Worm (Caenorhabditis elegans): ENCODE results near the gene plpr-1.

plpr-1 gene

ce11 chrII:11205783-11206182, 16.3 kb upstream of the plpr-1 start:
- TF ChIP-seq ceh-30 (tag; optimal IDR thresholded peaks at IDR 0.05) (no peak), ref-2 (tag; optimal IDR thresholded peaks at IDR 0.05) (no peak), pros-1 (tag; optimal IDR thresholded peaks at IDR 0.05) (no peak), ceh-9 (tag; optimal IDR thresholded peaks at IDR 0.05) (no peak), npax-4 (tag; optimal IDR thresholded peaks at IDR 0.05) (no peak), ahr-1 (tag; optimal IDR thresholded peaks at IDR 0.05) (no peak), ceh-48 (tag; optimal IDR thresholded peaks at IDR 0.05) (no peak), fax-1 (tag; optimal IDR thresholded peaks at IDR 0.05) (no peak), gmeb-2 (tag; optimal IDR thresholded peaks at IDR 0.05) (no peak), fkh-6 (tag; optimal IDR thresholded peaks at IDR 0.05) (no peak), hlh-13 (GFP tag; optimal IDR thresholded peaks at IDR 0.05) (no peak), ceh-19 (GFP tag; optimal IDR thresholded peaks at IDR 0.05) (no peak), rnt-1 (tag; optimal IDR thresholded peaks at IDR 0.05) (no peak), hlh-15 (tag; optimal IDR thresholded peaks at IDR 0.05) (no peak), hlh-6 (tag; optimal IDR thresholded peaks at IDR 0.05) (no peak), dve-1 (tag; optimal IDR thresholded peaks at IDR 0.05) (no peak)

- TF ChIP-seq nfya-1 (tag; optimal IDR thresholded peaks at IDR 0.05) (peak; percentile 50), sdc-2 (tag; optimal IDR thresholded peaks at IDR 0.05) (no peak), hlh-8 (tag; optimal IDR thresholded peaks at IDR 0.05) (no peak), ceh-45 (GFP tag; IDR thresholded peaks at IDR 0.05) (no peak), ama-1 (optimal IDR thresholded peaks at IDR 0.05) (peak; percentile 88), unc-42 (tag; optimal IDR thresholded peaks at IDR 0.05) (no peak), pros-1 (tag; optimal IDR thresholded peaks at IDR 0.05) (no peak), ceh-6 (GFP tag; optimal IDR thresholded peaks at IDR 0.05) (no peak), ceh-24 (tag; optimal IDR thresholded peaks at IDR 0.05) (no peak), fax-1 (tag; optimal IDR thresholded peaks at IDR 0.05) (no peak), lin-11 (tag; optimal IDR thresholded peaks at IDR 0.05) (no peak), ttx-3 (tag; optimal IDR thresholded peaks at IDR 0.05) (no peak), syd-9 (tag; optimal IDR thresholded peaks at IDR 0.05) (no peak), C38D4.7 (GFP tag; optimal IDR thresholded peaks at IDR 0.05) (no peak), pag-3 (tag; optimal IDR thresholded peaks at IDR 0.05; ENCODE audit: borderline replicate concordance) (no peak), dve-1 (tag; optimal IDR thresholded peaks at IDR 0.05) (peak; percentile 17), fkh-10 (GFP tag; optimal IDR thresholded peaks at IDR 0.05) (no peak), pha-2 (tag; optimal IDR thresholded peaks at IDR 0.05) (no peak), dmd-4 (tag; optimal IDR thresholded peaks at IDR 0.05; ENCODE audit: borderline replicate concordance) (no peak)
These were observed 2.0 kb downstream of the plpr-1 start for ce11 chrII:11224045-11224481.

DNA sequence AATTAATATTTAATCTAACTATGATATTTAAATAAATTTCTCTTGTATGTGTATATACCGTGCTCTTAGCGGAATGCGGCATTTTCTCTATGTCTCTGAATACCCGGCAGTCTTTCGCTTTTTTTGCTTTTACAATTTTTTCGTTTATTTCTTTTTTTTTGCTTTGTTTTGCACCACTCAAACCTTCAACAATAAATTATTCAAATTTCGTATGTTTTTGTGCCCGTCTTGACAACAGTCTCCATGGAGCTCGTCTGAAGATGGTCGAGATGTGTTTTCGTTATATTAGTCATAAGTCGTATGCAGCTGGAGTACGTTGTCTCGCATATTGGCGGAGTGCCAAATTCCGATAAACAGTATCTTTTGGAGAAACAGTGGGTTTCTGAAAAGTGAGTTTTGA, 4.3 kb downstream of the plpr-1 start, which contains the start of gene T06D8.2:
TSS of gene T06D8.2 (plus strand) at position 301 of the 400 bp plus-strand sequence.
- no peak for TF ChIP-seq hlh-8 (tag; optimal IDR thresholded peaks at IDR 0.05)
- TF ChIP-seq hlh-15 (tag; optimal IDR thresholded peaks at IDR 0.05): no peak
- TF ChIP-seq ttx-3 (tag; optimal IDR thresholded peaks at IDR 0.05): no peak
- TF ChIP-seq ets-4 (tag; optimal IDR thresholded peaks at IDR 0.05): no peak
- TF ChIP-seq pat-9 (tag; optimal IDR thresholded peaks at IDR 0.05): no peak
- no peak for TF ChIP-seq lim-6 (tag; optimal IDR thresholded peaks at IDR 0.05)
- no peak for TF ChIP-seq pax-1 (tag; optimal IDR thresholded peaks at IDR 0.05)
- TF ChIP-seq C38D4.7 (GFP tag; optimal IDR thresholded peaks at IDR 0.05): no peak
- no peak for TF ChIP-seq C08G9.2 (tag; optimal IDR thresholded peaks at IDR 0.05)
- TF ChIP-seq mec-3 (tag; optimal IDR thresholded peaks at IDR 0.05; ENCODE audit: borderline replicate concordance): no peak
- TF ChIP-seq unc-3 (GFP tag; conservative IDR thresholded peaks at IDR 0.05): no peak
- TF ChIP-seq unc-3 (tag; optimal IDR thresholded peaks at IDR 0.05): no peak
- no peak for TF ChIP-seq K09A11.1 (tag; optimal IDR thresholded peaks at IDR 0.05; ENCODE audit: insufficient read depth)
- TF ChIP-seq pros-1 (tag; optimal IDR thresholded peaks at IDR 0.05): no peak
- no peak for TF ChIP-seq ceh-2 (tag; optimal IDR thresholded peaks at IDR 0.05)
- TF ChIP-seq tbx-7 (tag; optimal IDR thresholded peaks at IDR 0.05): no peak
- TF ChIP-seq nfya-1 (tag; optimal IDR thresholded peaks at IDR 0.05): no peak
- no peak for TF ChIP-seq fkh-6 (tag; optimal IDR thresholded peaks at IDR 0.05)
